Worm (Caenorhabditis elegans) whole organism, L2 larva: Measurements from ENCODE around the gene C47D12.2.

Experiments
- C34F6.9 ChIP-seq: fragments of 150-350 bp; optimal IDR thresholded peaks from 2 replicates; lab custom pipeline; 2014; ENCODE audit warnings: missing biosample characterization, missing genetic modification characterization
- F13H6.1 ChIP-seq: sonication (generic microtip); optimal IDR thresholded peaks from 2 replicates; lab custom pipeline; 2016; ENCODE audit warnings: missing genetic modification characterization, missing compliant biosample characterization
- R02D3.7 ChIP-seq: fragments of 150-350 bp; optimal IDR thresholded peaks from 2 replicates; lab custom pipeline; 2014; ENCODE audit warnings: missing biosample characterization, missing genetic modification characterization
- Y55F3AM.14 ChIP-seq: fragments of 200-800 bp; sonication (Bioruptor generic); optimal IDR thresholded peaks from 2 replicates; lab custom pipeline; 2018; ENCODE audit warnings: mild to moderate bottlenecking, missing genetic modification characterization, missing compliant biosample characterization
- ZK546.5 ChIP-seq: sonication (generic microtip); optimal IDR thresholded peaks from 2 replicates; lab custom pipeline; 2017; ENCODE audit warnings: missing biosample characterization, missing genetic modification characterization
- alr-1 ChIP-seq: fragments of 150-350 bp; optimal IDR thresholded peaks from 2 replicates; lab custom pipeline; 2014; ENCODE audit warnings: missing biosample characterization, missing genetic modification characterization
- aly-2 ChIP-seq: fragments of 150-350 bp; optimal IDR thresholded peaks from 2 replicates; lab custom pipeline; 2014; ENCODE audit warnings: missing biosample characterization, missing genetic modification characterization
- ama-1 ChIP-seq: fragments of 150-350 bp; optimal IDR thresholded peaks from 2 replicates; lab custom pipeline; 2018; ENCODE audit warnings: inconsistent platforms
- blmp-1 ChIP-seq: sonication (generic microtip); optimal IDR thresholded peaks from 2 replicates; lab custom pipeline; 2017; ENCODE audit warnings: missing genetic modification characterization, mild to moderate bottlenecking, missing compliant biosample characterization, antibody characterized with exemption, moderate library complexity; ENCODE audit not compliant: insufficient read depth
- ceh-16 ChIP-seq: fragments of 150-350 bp; optimal IDR thresholded peaks from 2 replicates; lab custom pipeline; 2014; ENCODE audit warnings: missing biosample characterization, missing genetic modification characterization
- ceh-82 ChIP-seq: fragments of 150-350 bp; optimal IDR thresholded peaks from 2 replicates; lab custom pipeline; 2014; ENCODE audit warnings: missing biosample characterization, missing genetic modification characterization
- crh-2 ChIP-seq: sonication (generic microtip); optimal IDR thresholded peaks from 2 replicates; lab custom pipeline; 2017; ENCODE audit warnings: missing biosample characterization, missing genetic modification characterization
- dmd-4 ChIP-seq: sonication (generic microtip); optimal IDR thresholded peaks from 2 replicates; lab custom pipeline; 2017; ENCODE audit warnings: missing biosample characterization, missing genetic modification characterization
- egl-27 ChIP-seq: sonication (generic microtip); optimal IDR thresholded peaks from 3 replicates; lab custom pipeline; 2017; ENCODE audit warnings: missing biosample characterization, missing genetic modification reagents, missing genetic modification characterization
- elt-1 ChIP-seq: fragments of 150-350 bp; optimal IDR thresholded peaks from 2 replicates; lab custom pipeline; 2014; ENCODE audit warnings: missing biosample characterization, missing genetic modification characterization
- elt-3 ChIP-seq: sonication (generic microtip); optimal IDR thresholded peaks from 2 replicates; lab custom pipeline; 2017; ENCODE audit warnings: missing biosample characterization, missing genetic modification characterization
- fos-1 ChIP-seq: fragments of 150-350 bp; optimal IDR thresholded peaks from 2 replicates; lab custom pipeline; 2014; ENCODE audit warnings: missing biosample characterization, missing genetic modification characterization
- gmeb-1 ChIP-seq: fragments of 150-350 bp; optimal IDR thresholded peaks from 2 replicates; lab custom pipeline; 2014; ENCODE audit warnings: missing biosample characterization, missing genetic modification characterization
- lin-11 ChIP-seq: fragments of 150-350 bp; sonication (generic microtip); optimal IDR thresholded peaks from 2 replicates; lab custom pipeline; 2014; ENCODE audit warnings: missing biosample characterization, missing genetic modification characterization, inconsistent platforms, mixed read lengths
- lin-13 ChIP-seq: fragments of 150-350 bp; optimal IDR thresholded peaks from 2 replicates; lab custom pipeline; 2014; ENCODE audit warnings: missing biosample characterization, missing genetic modification reagents, missing genetic modification characterization
- lin-39 ChIP-seq: fragments of 150-350 bp; optimal IDR thresholded peaks from 2 replicates; lab custom pipeline; 2014; ENCODE audit warnings: missing biosample characterization, missing genetic modification reagents, missing genetic modification characterization
- lsy-2 ChIP-seq, 2 experiments: fragments of 150-350 bp in 1 of 2; sonication (generic microtip) in 1 of 2; optimal IDR thresholded peaks; 2 replicates each; lab custom pipeline; 2014 to 2017; ENCODE audit warnings: missing biosample characterization in 2 of 2, missing genetic modification characterization in 2 of 2
- mab-5 ChIP-seq: fragments of 150-350 bp; optimal IDR thresholded peaks from 2 replicates; lab custom pipeline; 2014; ENCODE audit warnings: missing biosample characterization, missing genetic modification characterization
- mbf-1 ChIP-seq: sonication (generic microtip); optimal IDR thresholded peaks from 2 replicates; lab custom pipeline; 2017; ENCODE audit warnings: missing biosample characterization, missing genetic modification characterization
- mdl-1 ChIP-seq, 2 experiments: fragments of 150-350 bp in 1 of 2; sonication (generic microtip) in 1 of 2; optimal IDR thresholded peaks; 2 replicates each; lab custom pipeline; 2017; ENCODE audit warnings: missing biosample characterization in 2 of 2, missing genetic modification characterization in 2 of 2
- nhr-10 ChIP-seq: sonication (generic microtip); optimal IDR thresholded peaks from 2 replicates; lab custom pipeline; 2017; ENCODE audit warnings: missing biosample characterization, missing genetic modification characterization
- nhr-11 ChIP-seq: fragments of 150-350 bp; optimal IDR thresholded peaks from 2 replicates; lab custom pipeline; 2014; ENCODE audit warnings: missing biosample characterization, missing genetic modification characterization
- nhr-12 ChIP-seq: fragments of 150-350 bp; optimal IDR thresholded peaks from 2 replicates; lab custom pipeline; 2014; ENCODE audit warnings: missing biosample characterization, missing genetic modification characterization
- nhr-129 ChIP-seq: fragments of 150-350 bp; optimal IDR thresholded peaks from 2 replicates; lab custom pipeline; 2014; ENCODE audit warnings: missing biosample characterization, missing genetic modification characterization
- nhr-21 ChIP-seq: fragments of 150-350 bp; optimal IDR thresholded peaks from 2 replicates; lab custom pipeline; 2014; ENCODE audit warnings: missing biosample characterization, missing genetic modification characterization
- nhr-23 ChIP-seq: fragments of 150-350 bp; optimal IDR thresholded peaks from 2 replicates; lab custom pipeline; 2014; ENCODE audit warnings: missing biosample characterization, missing genetic modification reagents, missing genetic modification characterization
- nhr-237 ChIP-seq: fragments of 150-350 bp; optimal IDR thresholded peaks from 2 replicates; lab custom pipeline; 2014; ENCODE audit warnings: missing biosample characterization, missing genetic modification characterization
- nhr-25 ChIP-seq: fragments of 150-350 bp; sonication (generic microtip); optimal IDR thresholded peaks from 3 replicates; lab custom pipeline; 2014; ENCODE audit warnings: missing biosample characterization, missing genetic modification characterization
- nhr-6 ChIP-seq: fragments of 150-350 bp; optimal IDR thresholded peaks from 2 replicates; lab custom pipeline; 2014; ENCODE audit warnings: missing biosample characterization, missing genetic modification characterization
- nhr-77 ChIP-seq: fragments of 150-350 bp; optimal IDR thresholded peaks from 2 replicates; lab custom pipeline; 2014; ENCODE audit warnings: missing biosample characterization, missing genetic modification characterization
- peb-1 ChIP-seq: fragments of 150-350 bp; optimal IDR thresholded peaks from 2 replicates; lab custom pipeline; 2014; ENCODE audit warnings: missing biosample characterization, missing genetic modification characterization
- sem-4 ChIP-seq: fragments of 150-350 bp; optimal IDR thresholded peaks from 2 replicates; lab custom pipeline; 2014; ENCODE audit warnings: missing biosample characterization, missing genetic modification reagents, missing genetic modification characterization
- skn-1 ChIP-seq: sonication (generic microtip); optimal IDR thresholded peaks from 2 replicates; lab custom pipeline; 2017; ENCODE audit warnings: missing biosample characterization, missing genetic modification characterization
- sma-3 ChIP-seq: sonication (generic microtip); optimal IDR thresholded peaks from 2 replicates; lab custom pipeline; 2016; ENCODE audit warnings: missing genetic modification reagents, missing genetic modification characterization, missing compliant biosample characterization
- sma-9 ChIP-seq, 2 experiments: fragments of 150-350 bp in 1 of 2; sonication (generic microtip) in 1 of 2; optimal IDR thresholded peaks; 2 replicates each; lab custom pipeline; 2014 to 2016; ENCODE audit warnings: missing genetic modification characterization in 2 of 2, mild to moderate bottlenecking in 1 of 2, missing biosample characterization in 1 of 2, missing compliant biosample characterization in 1 of 2, missing genetic modification reagents in 1 of 2, moderate library complexity in 1 of 2
- snpc-4 ChIP-seq: fragments of 150-350 bp; optimal IDR thresholded peaks from 2 replicates; lab custom pipeline; 2014; ENCODE audit warnings: missing biosample characterization, missing genetic modification characterization
- unc-39 ChIP-seq: fragments of 150-350 bp; optimal IDR thresholded peaks from 2 replicates; lab custom pipeline; 2014; ENCODE audit warnings: missing biosample characterization, missing genetic modification characterization
- unc-55 ChIP-seq: fragments of 150-350 bp; sonication (generic microtip); optimal IDR thresholded peaks from 3 replicates; lab custom pipeline; 2014; ENCODE audit warnings: missing biosample characterization, missing genetic modification reagents, missing genetic modification characterization
- zag-1 ChIP-seq: fragments of 150-350 bp; optimal IDR thresholded peaks from 2 replicates; lab custom pipeline; 2014; ENCODE audit warnings: missing biosample characterization, missing genetic modification characterization
- ztf-1 ChIP-seq: fragments of 200-800 bp; sonication (Bioruptor generic); conservative IDR thresholded peaks from 2 replicates; pipeline ENCODE4 v1.3.6; 2022; ENCODE audit warnings: missing genetic modification characterization, missing compliant biosample characterization
- ztf-11 ChIP-seq: sonication (generic microtip); optimal IDR thresholded peaks from 2 replicates; lab custom pipeline; 2017; ENCODE audit warnings: missing biosample characterization, missing genetic modification characterization
- ztf-4 ChIP-seq: fragments of 150-350 bp; optimal IDR thresholded peaks from 2 replicates; lab custom pipeline; 2014; ENCODE audit warnings: missing biosample characterization, missing genetic modification characterization

The C47D12.2 gene

DNA sequence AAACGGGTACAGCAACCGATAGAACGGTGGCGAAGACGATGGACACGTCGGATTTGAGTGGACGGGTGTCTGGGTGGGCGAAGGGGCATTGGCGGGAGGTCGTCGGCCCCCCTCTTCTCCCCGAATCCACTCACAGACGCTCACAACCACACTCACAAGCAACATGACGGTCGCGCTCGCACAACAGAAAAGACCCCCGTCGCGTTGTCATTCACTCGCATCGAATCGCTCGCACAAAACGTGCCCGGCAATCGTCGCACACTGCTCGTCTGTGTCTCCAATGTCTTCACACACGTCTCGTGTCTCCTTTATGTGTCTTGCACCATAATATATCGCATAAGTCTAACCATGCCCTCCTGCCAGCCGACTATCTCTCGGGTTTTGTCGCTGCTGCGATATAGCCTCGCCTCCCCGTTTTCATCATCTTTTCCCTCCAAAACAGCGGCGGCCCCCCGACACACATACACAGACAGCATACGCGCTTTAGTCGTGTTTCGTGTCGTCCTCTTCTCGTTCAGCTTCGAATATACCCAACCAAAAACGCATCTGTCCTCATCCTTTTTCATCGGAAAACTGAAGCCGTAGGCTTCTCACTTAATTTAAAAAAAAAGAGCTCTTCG is 41.9 kb upstream of the C47D12.2 start (continued):
- peak; percentile 59 for TF ChIP-seq gmeb-1 (tag; lab: Kevin White, UChicago)
- TF ChIP-seq nhr-25 (tag; lab: Kevin White, UChicago) = peak; percentile 89
- peak; percentile 6 for TF ChIP-seq nhr-77 (tag; lab: Kevin White, UChicago)
- TF ChIP-seq skn-1 (tag; lab: Kevin White, UChicago) = no peak
- TF ChIP-seq ztf-1 = no peak
- no peak for TF ChIP-seq elt-3 (tag; lab: Kevin White, UChicago)
- peak; percentile 59 for TF ChIP-seq snpc-4
- TF ChIP-seq mdl-1 (tag; optimal IDR thresholded peaks at IDR 0.05; lab: Kevin White, UChicago) = peak; percentile 87 to 94
- peak; percentile 91 for TF ChIP-seq Y55F3AM.14 (GFP tag; lab: Kevin White, UChicago)
- peak; percentile 96 for TF ChIP-seq F13H6.1 (tag; lab: Kevin White, UChicago)
- TF ChIP-seq zag-1 (tag; lab: Kevin White, UChicago) = peak; percentile 86
- no peak for TF ChIP-seq ZK546.5
- TF ChIP-seq elt-1 (tag; lab: Kevin White, UChicago) = no peak
- TF ChIP-seq peb-1 = no peak
- TF ChIP-seq ztf-11 (tag; lab: Kevin White, UChicago) = no peak
- peak; percentile 46 for TF ChIP-seq ceh-82 (tag; lab: Kevin White, UChicago)

DNA sequence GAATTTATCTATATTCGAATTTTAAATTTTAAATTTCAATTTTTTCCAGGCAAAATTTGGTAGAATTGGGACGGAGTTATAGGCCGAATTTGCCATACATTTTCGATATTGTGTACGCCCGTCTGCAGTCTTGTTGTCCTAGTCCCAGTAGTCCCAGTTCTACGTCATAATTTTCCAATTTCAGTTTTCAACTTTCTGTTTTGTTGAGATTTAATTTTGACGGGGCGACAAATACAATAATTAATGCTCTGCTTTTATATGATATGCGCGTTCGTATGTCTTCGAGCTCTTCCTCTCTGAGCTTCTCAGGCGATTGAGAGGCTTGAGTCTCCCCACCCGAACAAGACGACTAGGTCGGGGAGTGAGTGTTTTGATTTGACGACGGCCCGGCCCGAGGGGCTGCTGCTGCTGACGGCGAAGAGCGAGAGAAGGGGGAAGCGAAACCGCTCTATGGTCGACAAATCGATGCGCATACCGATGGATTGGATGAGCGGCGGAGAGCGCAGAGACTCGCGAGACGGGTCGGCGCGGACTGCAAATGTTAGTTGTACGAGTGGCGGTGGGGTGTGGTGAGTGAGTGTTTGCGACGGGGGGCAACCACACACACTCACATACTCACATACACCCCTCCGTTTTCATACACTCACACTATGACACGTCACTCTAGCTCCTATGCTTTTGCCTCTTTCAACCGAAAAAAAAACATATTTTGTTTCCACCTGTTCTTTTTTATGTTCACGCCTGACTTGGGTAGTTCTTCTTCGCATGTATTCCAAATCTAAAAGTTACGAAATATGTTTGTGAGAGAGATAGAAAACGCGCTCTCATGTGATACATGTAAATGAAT is 41.2 kb upstream of the C47D12.2 start:
- TF ChIP-seq nhr-12 (tag; lab: Kevin White, UChicago) (no peak), crh-2 (tag; lab: Kevin White, UChicago) (peak; percentile 85), C34F6.9 (tag; lab: Kevin White, UChicago) (peak; percentile 70), ZK546.5 (no peak), sma-3 (peak; percentile 79), nhr-23 (tag; lab: Kevin White, UChicago) (no peak), skn-1 (tag; lab: Kevin White, UChicago) (no peak), mab-5 (tag; lab: Kevin White, UChicago) (peak; percentile 60), lsy-2 (tag; optimal IDR thresholded peaks at IDR 0.05; lab: Kevin White, UChicago) (peak in 1 of 2 experiments; percentile 46), lin-39 (tag; lab: Kevin White, UChicago) (no peak), lin-11 (tag; lab: Kevin White, UChicago) (peak; percentile 56), lin-13 (peak; percentile 56), ceh-82 (tag; lab: Kevin White, UChicago) (no peak), nhr-6 (no peak), zag-1 (tag; lab: Kevin White, UChicago) (peak; percentile 78), mbf-1 (tag; lab: Kevin White, UChicago) (no peak), ztf-4 (tag; lab: Kevin White, UChicago) (peak; percentile 50), ceh-16 (tag; lab: Kevin White, UChicago) (peak; percentile 53), egl-27 (tag; lab: Kevin White, UChicago) (peak; percentile 46), sma-9 (GFP tag; optimal IDR thresholded peaks at IDR 0.05; lab: Kevin White, UChicago) (peak; percentile 90), sma-9 (tag; optimal IDR thresholded peaks at IDR 0.05; lab: Kevin White, UChicago) (no peak), unc-39 (tag; lab: Kevin White, UChicago) (no peak), nhr-237 (tag; lab: Kevin White, UChicago) (no peak), nhr-21 (tag; lab: Kevin White, UChicago) (peak; percentile 64), nhr-25 (tag; lab: Kevin White, UChicago) (peak; percentile 75), F13H6.1 (tag; lab: Kevin White, UChicago) (peak; percentile 93), blmp-1 (tag; lab: Kevin White, UChicago) (peak; percentile 0), snpc-4 (no peak), elt-1 (tag; lab: Kevin White, UChicago) (no peak), fos-1 (tag; lab: Kevin White, UChicago) (peak; percentile 86), gmeb-1 (tag; lab: Kevin White, UChicago) (no peak), nhr-77 (tag; lab: Kevin White, UChicago) (no peak), sem-4 (tag; lab: Kevin White, UChicago) (peak; percentile 78), aly-2 (tag; lab: Kevin White, UChicago) (no peak), Y55F3AM.14 (GFP tag; lab: Kevin White, UChicago) (peak; percentile 48), ama-1 (lab: Kevin White, UChicago) (peak; percentile 67), R02D3.7 (tag; lab: Kevin White, UChicago) (no peak), mdl-1 (tag; optimal IDR thresholded peaks at IDR 0.05; lab: Kevin White, UChicago) (peak in 1 of 2 experiments; percentile 75), nhr-129 (tag; lab: Kevin White, UChicago) (peak; percentile 94), peb-1 (no peak), ztf-1 (no peak), nhr-10 (tag; lab: Kevin White, UChicago) (no peak), elt-3 (tag; lab: Kevin White, UChicago) (no peak), dmd-4 (tag; lab: Kevin White, UChicago) (no peak), alr-1 (tag; lab: Kevin White, UChicago) (no peak), unc-55 (GFP tag; lab: Kevin White, UChicago) (peak; percentile 50), nhr-11 (no peak), ztf-11 (tag; lab: Kevin White, UChicago) (no peak)
